Worm (Caenorhabditis elegans) whole organism, L4 larva: ENCODE measurements around the gene T19H12.3.
A peak's percentile ranks its signal among the peaks of the same experiment; 100 is the strongest.

Experiments used
- D1046.2 ChIP-seq: fragments of 200-800 bp; sonication (Bioruptor generic); IDR thresholded peaks from 2 replicates; pipeline ENCODE4 v1.3.6; 2022; ENCODE audit warnings: missing genetic modification characterization, missing compliant biosample characterization
- F26F4.8 ChIP-seq: fragments of 200-800 bp; sonication (Bioruptor generic); conservative IDR thresholded peaks from 2 replicates; pipeline ENCODE4 v1.3.6; 2022; ENCODE audit warnings: missing genetic modification characterization, missing compliant biosample characterization
- F49E8.2 ChIP-seq: sonication (generic microtip); optimal IDR thresholded peaks from 2 replicates; lab custom pipeline; 2016; ENCODE audit warnings: missing compliant biosample characterization, mild to moderate bottlenecking, missing genetic modification characterization, borderline replicate concordance
- R02D3.7 ChIP-seq: fragments of 150-350 bp; sonication (generic microtip); optimal IDR thresholded peaks from 3 replicates; lab custom pipeline; 2014; ENCODE audit warnings: missing biosample characterization, missing genetic modification characterization
- T20F7.1 ChIP-seq: fragments of 200-800 bp; sonication (Bioruptor generic); optimal IDR thresholded peaks from 2 replicates; lab custom pipeline; 2018; ENCODE audit warnings: mild to moderate bottlenecking, missing genetic modification characterization, missing compliant biosample characterization
- Y105C5A.15 ChIP-seq: fragments of 200-800 bp; sonication (Bioruptor generic); IDR thresholded peaks from 2 replicates; pipeline ENCODE4 v1.3.6; 2022; ENCODE audit warnings: missing genetic modification characterization, missing compliant biosample characterization
- Y75B8A.6 ChIP-seq: fragments of 200-800 bp; sonication (Bioruptor generic); IDR thresholded peaks from 2 replicates; pipeline ENCODE4 v1.3.6; 2022; ENCODE audit warnings: missing genetic modification reagents, missing genetic modification characterization, missing compliant biosample characterization
- ZK337.2 ChIP-seq: fragments of 200-800 bp; sonication (Bioruptor generic); IDR thresholded peaks from 2 replicates; pipeline ENCODE4 v1.3.6; 2022; ENCODE audit warnings: missing genetic modification reagents, missing genetic modification characterization, missing compliant biosample characterization
- aha-1 ChIP-seq: fragments of 150-350 bp; peaks from one replicate; lab custom pipeline; 2014; ENCODE audit warnings: missing biosample characterization, missing genetic modification characterization
- aly-2 ChIP-seq: sonication (generic microtip); optimal IDR thresholded peaks from 2 replicates; lab custom pipeline; 2018; ENCODE audit warnings: missing biosample characterization, missing genetic modification characterization
- ceh-28 ChIP-seq: fragments of 150-350 bp; optimal IDR thresholded peaks from 2 replicates; lab custom pipeline; 2014; ENCODE audit warnings: missing biosample characterization, missing genetic modification reagents, missing genetic modification characterization
- ceh-62 ChIP-seq: sonication (generic microtip); optimal IDR thresholded peaks from 2 replicates; lab custom pipeline; 2017; ENCODE audit warnings: missing biosample characterization, missing genetic modification characterization
- daf-16 ChIP-seq, 3 experiments: sonication (generic microtip); optimal IDR thresholded peaks; 2 replicates each; lab custom pipeline; 2016 to 2017; ENCODE audit warnings: missing genetic modification characterization in 3 of 3, missing genetic modification reagents in 3 of 3, mild to moderate bottlenecking in 2 of 3, missing compliant biosample characterization in 2 of 3, missing biosample characterization in 1 of 3, moderate library complexity in 1 of 3
- dmd-6 ChIP-seq: fragments of 200-800 bp; sonication (Bioruptor generic); IDR thresholded peaks from 2 replicates; pipeline ENCODE4 v1.3.6; 2022; ENCODE audit warnings: missing genetic modification reagents, missing genetic modification characterization, missing compliant biosample characterization
- fkh-10 ChIP-seq: fragments of 150-350 bp; optimal IDR thresholded peaks from 2 replicates; lab custom pipeline; 2014; ENCODE audit warnings: missing biosample characterization, missing genetic modification reagents, missing genetic modification characterization
- hif-1 ChIP-seq, 2 experiments: sonication (generic microtip); optimal IDR thresholded peaks; 2 replicates each; lab custom pipeline; 2016 to 2017; ENCODE audit warnings: missing compliant biosample characterization in 2 of 2, missing genetic modification characterization in 2 of 2, missing genetic modification reagents in 2 of 2, missing genotype in 2 of 2, mild to moderate bottlenecking in 1 of 2
- hlh-11 ChIP-seq: fragments of 200-800 bp; sonication (Bioruptor generic); optimal IDR thresholded peaks from 2 replicates; lab custom pipeline; 2018; ENCODE audit warnings: mild to moderate bottlenecking, missing genetic modification characterization, missing compliant biosample characterization
- hlh-30 ChIP-seq: sonication (generic microtip); optimal IDR thresholded peaks from 2 replicates; lab custom pipeline; 2017; ENCODE audit warnings: antibody characterized with exemption, mild to moderate bottlenecking, missing genetic modification characterization, missing compliant biosample characterization; ENCODE audit not compliant: insufficient read depth
- lin-13 ChIP-seq: fragments of 150-350 bp; optimal IDR thresholded peaks from 2 replicates; lab custom pipeline; 2014; ENCODE audit warnings: missing biosample characterization, missing genetic modification reagents, missing genetic modification characterization
- lin-15B ChIP-seq: fragments of 150-350 bp; sonication (generic microtip); optimal IDR thresholded peaks from 3 replicates; lab custom pipeline; 2014; ENCODE audit warnings: missing biosample characterization, missing genetic modification characterization
- lin-29 ChIP-seq: fragments of 200-800 bp; sonication (Bioruptor generic); IDR thresholded peaks from 2 replicates; pipeline ENCODE4 v1.3.6; 2022; ENCODE audit warnings: missing genetic modification reagents, missing genetic modification characterization, missing compliant biosample characterization
- lin-38 ChIP-seq: fragments of 200-800 bp; sonication (Bioruptor generic); IDR thresholded peaks from 2 replicates; pipeline ENCODE4 v1.3.6; 2022; ENCODE audit warnings: missing genetic modification reagents, missing genetic modification characterization, missing compliant biosample characterization
- mdl-1 ChIP-seq, 2 experiments: fragments of 150-350 bp in 1 of 2; sonication (generic microtip) in 1 of 2; optimal IDR thresholded peaks; 2 replicates each; lab custom pipeline; 2014 to 2017; ENCODE audit warnings: missing biosample characterization in 2 of 2, missing genetic modification characterization in 2 of 2
- mdt-29 ChIP-seq: fragments of 200-800 bp; sonication (Bioruptor generic); IDR thresholded peaks from 2 replicates; pipeline ENCODE4 v1.3.6; 2022; ENCODE audit warnings: missing genetic modification reagents, missing genetic modification characterization, missing compliant biosample characterization
- mxl-2 ChIP-seq: fragments of 200-800 bp; sonication (Bioruptor generic); conservative IDR thresholded peaks from 2 replicates; pipeline ENCODE4 v1.3.6; 2022; ENCODE audit warnings: missing genetic modification reagents, missing genetic modification characterization, missing compliant biosample characterization
- mxl-3 ChIP-seq: fragments of 200-800 bp; sonication (Bioruptor generic); optimal IDR thresholded peaks from 2 replicates; lab custom pipeline; 2018; ENCODE audit warnings: mild to moderate bottlenecking, missing genetic modification characterization, missing compliant biosample characterization
- nhr-111 ChIP-seq: fragments of 200-800 bp; sonication (Bioruptor generic); optimal IDR thresholded peaks from 2 replicates; lab custom pipeline; 2018; ENCODE audit warnings: mild to moderate bottlenecking, missing genetic modification characterization, missing compliant biosample characterization
- nhr-28 ChIP-seq: fragments of 150-350 bp; optimal IDR thresholded peaks from 2 replicates; lab custom pipeline; 2014; ENCODE audit warnings: missing biosample characterization, missing genetic modification characterization
- nhr-6 ChIP-seq: fragments of 150-350 bp; optimal IDR thresholded peaks from 2 replicates; lab custom pipeline; 2014; ENCODE audit warnings: missing biosample characterization, missing genetic modification characterization
- nhr-77 ChIP-seq: fragments of 150-350 bp; optimal IDR thresholded peaks from 2 replicates; lab custom pipeline; 2014; ENCODE audit warnings: missing biosample characterization, missing genetic modification characterization
- pqm-1 ChIP-seq: sonication (generic microtip); optimal IDR thresholded peaks from 2 replicates; lab custom pipeline; 2017; ENCODE audit warnings: missing biosample characterization, missing genetic modification characterization
- rbr-2 ChIP-seq: sonication (generic microtip); optimal IDR thresholded peaks from 2 replicates; lab custom pipeline; 2016; ENCODE audit warnings: missing genotype, missing genetic modification characterization, missing compliant biosample characterization
- saeg-2 ChIP-seq: fragments of 200-800 bp; sonication (Bioruptor generic); IDR thresholded peaks from 2 replicates; pipeline ENCODE4 v1.3.6; 2022; ENCODE audit warnings: missing genetic modification reagents, missing genetic modification characterization, missing compliant biosample characterization
- sdz-12 ChIP-seq: fragments of 200-800 bp; sonication (Bioruptor generic); optimal IDR thresholded peaks from 2 replicates; lab custom pipeline; 2018; ENCODE audit warnings: mild to moderate bottlenecking, missing genetic modification characterization, missing compliant biosample characterization
- set-16 ChIP-seq: fragments of 200-800 bp; sonication (Bioruptor generic); IDR thresholded peaks from 2 replicates; pipeline ENCODE4 v1.3.6; 2022; ENCODE audit warnings: missing genetic modification reagents, missing genetic modification characterization, missing compliant biosample characterization
- skn-1 ChIP-seq: fragments of 150-350 bp; optimal IDR thresholded peaks from 2 replicates; lab custom pipeline; 2014; ENCODE audit warnings: missing biosample characterization, missing genetic modification characterization
- snpc-1.2 ChIP-seq: fragments of 200-800 bp; sonication (Bioruptor generic); IDR thresholded peaks from 2 replicates; pipeline ENCODE4 v1.3.6; 2022; ENCODE audit warnings: missing genetic modification reagents, missing genetic modification characterization, missing compliant biosample characterization
- tra-1 ChIP-seq: fragments of 200-800 bp; sonication (Bioruptor generic); IDR thresholded peaks from 2 replicates; pipeline ENCODE4 v1.3.6; 2022; ENCODE audit warnings: missing genetic modification reagents, missing genetic modification characterization, missing compliant biosample characterization
- zag-1 ChIP-seq: fragments of 150-350 bp; optimal IDR thresholded peaks from 2 replicates; lab custom pipeline; 2014; ENCODE audit warnings: missing biosample characterization, missing genetic modification characterization
- zfp-2 ChIP-seq: sonication (generic microtip); optimal IDR thresholded peaks from 2 replicates; lab custom pipeline; 2016; ENCODE audit warnings: mild to moderate bottlenecking, missing genetic modification characterization, missing compliant biosample characterization
- zip-11 ChIP-seq: fragments of 200-800 bp; sonication (Bioruptor generic); IDR thresholded peaks from 2 replicates; pipeline ENCODE4 v1.3.6; 2022; ENCODE audit warnings: missing genetic modification characterization, missing compliant biosample characterization
- ztf-11 ChIP-seq: fragments of 150-350 bp; optimal IDR thresholded peaks from 2 replicates; lab custom pipeline; 2014; ENCODE audit warnings: missing biosample characterization, missing genetic modification characterization

Gene T19H12.3

DNA sequence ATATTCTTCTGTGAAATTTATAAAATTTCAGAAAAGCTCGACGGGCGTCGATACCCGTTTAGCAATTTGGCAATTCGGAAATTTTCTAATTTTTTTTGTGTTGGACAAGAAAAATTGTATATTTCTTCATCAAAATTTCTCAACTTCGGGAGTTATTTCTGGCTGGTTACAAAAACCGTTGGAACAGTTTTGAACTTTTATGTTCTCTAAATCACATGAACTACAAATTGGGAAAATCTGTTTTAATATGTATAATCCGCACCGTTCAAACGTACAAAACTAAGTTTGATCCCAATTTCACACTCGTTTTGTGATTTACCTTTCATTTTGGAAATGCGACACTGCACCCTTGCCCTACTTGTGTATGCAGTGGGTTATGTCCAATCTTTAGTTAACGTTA lies at the start of gene T19H12.3:
TSS of gene T19H12.3 (plus strand) at position 301 of the 400 bp plus-strand sequence.
- TF ChIP-seq lin-13 (GFP tag; lab: Kevin White, UChicago) = no peak
- no peak for TF ChIP-seq nhr-111 (GFP tag; lab: Kevin White, UChicago)
- no peak for TF ChIP-seq ZK337.2 (GFP tag; lab: Robert Waterston, UW)
- no peak for TF ChIP-seq lin-29 (GFP tag; lab: Robert Waterston, UW)
- TF ChIP-seq saeg-2 (GFP tag; lab: Robert Waterston, UW) = no peak
- no peak for TF ChIP-seq mdt-29
- TF ChIP-seq ceh-62 (tag; lab: Kevin White, UChicago) = no peak
- no peak for TF ChIP-seq pqm-1
- TF ChIP-seq T20F7.1 (GFP tag; lab: Kevin White, UChicago) = no peak
- TF ChIP-seq nhr-28 (tag; lab: Kevin White, UChicago) = no peak
- no peak for TF ChIP-seq Y105C5A.15 (GFP tag; lab: Robert Waterston, UW)
- no peak for TF ChIP-seq R02D3.7
- TF ChIP-seq lin-15B (tag; lab: Kevin White, UChicago) = no peak
- TF ChIP-seq mdl-1 (tag; optimal IDR thresholded peaks at IDR 0.05; lab: Kevin White, UChicago) = no peak
- TF ChIP-seq ceh-28 (tag; lab: Kevin White, UChicago) = no peak
- TF ChIP-seq fkh-10 (GFP tag; lab: Kevin White, UChicago) = no peak
- TF ChIP-seq aly-2 (tag; lab: Kevin White, UChicago) = no peak

ce11 chrV:4839913-4840312 lies 45.6 kb upstream of the T19H12.3 start, which contains the start of gene nas-9:
Gene nas-9, minus strand, starts transcription at chrV:4840013.
- TF ChIP-seq pqm-1 (no peak), nhr-28 (tag; lab: Kevin White, UChicago) (peak; percentile 4)

DNA sequence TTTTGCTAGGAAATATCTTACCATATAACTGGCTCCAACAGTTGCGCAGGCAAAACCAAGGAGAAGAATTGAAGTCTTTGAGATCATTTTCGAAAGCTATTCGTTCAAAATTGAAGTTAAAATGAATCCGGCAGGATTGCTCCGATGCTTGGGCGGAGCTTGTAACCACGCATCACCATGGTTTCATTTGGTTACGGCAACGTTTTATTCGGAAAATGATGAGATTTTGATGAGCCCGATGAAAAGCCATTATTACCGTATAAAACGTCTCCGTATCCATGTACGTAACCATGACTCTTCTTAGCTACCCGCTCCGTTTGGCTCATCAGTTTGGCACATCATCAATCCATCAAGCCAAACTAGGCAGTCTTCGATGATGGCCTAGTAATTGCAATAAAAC lies 44.3 kb upstream of the T19H12.3 start, which contains the start of gene cwp-1:
TSS of gene cwp-1 (minus strand) at position 101 of the 400 bp plus-strand sequence.
- TF ChIP-seq lin-29 (GFP tag; lab: Robert Waterston, UW) = no peak
- TF ChIP-seq, all 104 proteins: peak for 0

- TF ChIP-seq skn-1 (tag; lab: Kevin White, UChicago) = no peak
- no peak for TF ChIP-seq aha-1 (tag; lab: Kevin White, UChicago)
- TF ChIP-seq D1046.2 = no peak
- TF ChIP-seq T20F7.1 (GFP tag; lab: Kevin White, UChicago) = no peak
- no peak for TF ChIP-seq zag-1 (tag; lab: Kevin White, UChicago)
- no peak for TF ChIP-seq mxl-3 (GFP tag; lab: Kevin White, UChicago)
- TF ChIP-seq lin-38 (GFP tag; lab: Robert Waterston, UW) = no peak
- TF ChIP-seq, all 104 proteins: peak for 0
Measured at ce11 chrV:4842544-4842943, 42.9 kb upstream of the T19H12.3 start, which contains the start of the genes cwp-2 and cwp-3. Gene cwp-2, minus strand, starts transcription at chrV:4842644. Gene cwp-3, plus strand, starts transcription at chrV:4842836.

- no peak for TF ChIP-seq F26F4.8
- TF ChIP-seq ceh-28 (tag; lab: Kevin White, UChicago) = no peak
- peak; percentile 22 for TF ChIP-seq nhr-77 (tag; lab: Kevin White, UChicago)
- TF ChIP-seq F49E8.2 = no peak
- TF ChIP-seq set-16 = no peak
- TF ChIP-seq lin-13 (GFP tag; lab: Kevin White, UChicago) = peak; percentile 36
- TF ChIP-seq T20F7.1 (GFP tag; lab: Kevin White, UChicago) = no peak
- no peak for TF ChIP-seq ztf-11 (tag; lab: Kevin White, UChicago)
- TF ChIP-seq mxl-2 = no peak
- TF ChIP-seq aha-1 (tag; lab: Kevin White, UChicago) = no peak
- peak; percentile 72 for TF ChIP-seq hlh-11 (tag; lab: Kevin White, UChicago)
- TF ChIP-seq zfp-2 = no peak
- TF ChIP-seq hif-1 (tag; optimal IDR thresholded peaks at IDR 0.05; lab: Kevin White, UChicago) = peak in 1 of 2 experiments; percentile 6
- no peak for TF ChIP-seq zip-11 (GFP tag; lab: Robert Waterston, UW)
- no peak for TF ChIP-seq aly-2 (tag; lab: Kevin White, UChicago)
- TF ChIP-seq daf-16 (GFP tag; optimal IDR thresholded peaks at IDR 0.05; lab: Kevin White, UChicago) = peak in 1 of 2 experiments; percentile 83
- peak; percentile 51 for TF ChIP-seq daf-16 (tag; optimal IDR thresholded peaks at IDR 0.05; lab: Kevin White, UChicago)
- TF ChIP-seq snpc-1.2 = no peak
- TF ChIP-seq dmd-6 (GFP tag; lab: Robert Waterston, UW) = peak; percentile 47; the same call in 1 of the 2 replicates
- TF ChIP-seq nhr-6 (tag; lab: Kevin White, UChicago) = no peak
- TF ChIP-seq saeg-2 (GFP tag; lab: Robert Waterston, UW) = no peak
- TF ChIP-seq rbr-2 (tag; lab: Kevin White, UChicago) = no peak
- TF ChIP-seq tra-1 = no peak
- peak; percentile 99 for TF ChIP-seq hlh-30
- TF ChIP-seq sdz-12 (GFP tag; lab: Kevin White, UChicago) = no peak
- TF ChIP-seq Y75B8A.6 (GFP tag; lab: Robert Waterston, UW) = no peak
Measured at ce11 chrV:4844591-4844990, 40.9 kb upstream of the T19H12.3 start, which contains the start of gene abhd-5.2. Gene abhd-5.2, plus strand, starts transcription at chrV:4844685.
